Fruit fly (Drosophila melanogaster): ENCODE data around the gene CG18731.

Gene CG18731

dm6 chr3R:29760042-29760441 lies 35.2 kb downstream of the CG18731 start:
- TF ChIP-seq CG18011 (GFP tag; optimal IDR thresholded peaks at IDR 0.05) (no peak), CG2678 (tag; optimal IDR thresholded peaks at IDR 0.05) (peak; percentile 6), CG9797 (GFP tag; optimal IDR thresholded peaks at IDR 0.05) (no peak), dysf (GFP tag; IDR thresholded peaks at IDR 0.05) (no peak), D (optimal IDR thresholded peaks at IDR 0.05) (no peak), D (GFP tag; optimal IDR thresholded peaks at IDR 0.05) (no peak), zf30C (GFP tag; optimal IDR thresholded peaks at IDR 0.05) (no peak), CG15514 (GFP tag; optimal IDR thresholded peaks at IDR 0.05) (no peak), pho (GFP tag; optimal IDR thresholded peaks at IDR 0.05) (no peak), gem (tag; optimal IDR thresholded peaks at IDR 0.05) (peak; percentile 11), CG6854 (GFP tag; optimal IDR thresholded peaks at IDR 0.05) (no peak), tna (GFP tag; IDR thresholded peaks at IDR 0.05; ENCODE audit: partially characterized antibody) (no peak), lbe (GFP tag; optimal IDR thresholded peaks at IDR 0.05) (no peak), Ptx1 (GFP tag; IDR thresholded peaks at IDR 0.05) (no peak), CG17612 (GFP tag; IDR thresholded peaks at IDR 0.05) (no peak), CG11504 (tag; optimal IDR thresholded peaks at IDR 0.05) (peak; percentile 13), CG6175 (GFP tag; IDR thresholded peaks at IDR 0.05) (no peak), ara (GFP tag; IDR thresholded peaks at IDR 0.05) (no peak), CG17802 (tag; optimal IDR thresholded peaks at IDR 0.05) (no peak), CG7372 (GFP tag; IDR thresholded peaks at IDR 0.05) (no peak), CG11085 (GFP tag; IDR thresholded peaks at IDR 0.05) (no peak), Hr39 (optimal IDR thresholded peaks at IDR 0.05) (no peak), CG3163 (GFP tag; optimal IDR thresholded peaks at IDR 0.05) (no peak), CG8944 (GFP tag; optimal IDR thresholded peaks at IDR 0.05) (no peak), Xrp1 (GFP tag; IDR thresholded peaks at IDR 0.05) (no peak), pita (GFP tag; optimal IDR thresholded peaks at IDR 0.05) (no peak), z (GFP tag; IDR thresholded peaks at IDR 0.05) (no peak), pum (GFP tag; optimal IDR thresholded peaks at IDR 0.05) (no peak), Drgx (GFP tag; IDR thresholded peaks at IDR 0.05) (no peak), crol (GFP tag; IDR thresholded peaks at IDR 0.05) (no peak), Usf (GFP tag; optimal IDR thresholded peaks at IDR 0.05) (no peak), B-H2 (GFP tag; optimal IDR thresholded peaks at IDR 0.05) (no peak), CG17829 (tag; optimal IDR thresholded peaks at IDR 0.05) (no peak), Sox100B (GFP tag; optimal IDR thresholded peaks at IDR 0.05) (no peak), CG8359 (GFP tag; optimal IDR thresholded peaks at IDR 0.05; ENCODE audit: borderline replicate concordance) (no peak), NC2β (GFP tag; optimal IDR thresholded peaks at IDR 0.05) (no peak), Rfx (GFP tag; IDR thresholded peaks at IDR 0.05) (peak; percentile 21; the same call in 1 of the 2 replicates), Trl (optimal IDR thresholded peaks at IDR 0.05) (peak; percentile 28 to 57), Trl (GFP tag; optimal IDR thresholded peaks at IDR 0.05) (no peak), row (GFP tag; IDR thresholded peaks at IDR 0.05) (peak; percentile 50), GATAe (GFP tag; conservative IDR thresholded peaks at IDR 0.05) (no peak), Meics (GFP tag; optimal IDR thresholded peaks at IDR 0.05) (peak; percentile 1), grau (tag; optimal IDR thresholded peaks at IDR 0.05) (peak; percentile 26), CG13424 (tag; optimal IDR thresholded peaks at IDR 0.05) (no peak), klu (GFP tag; IDR thresholded peaks at IDR 0.05) (no peak), CG3838 (GFP tag; optimal IDR thresholded peaks at IDR 0.05) (no peak), salm (tag; optimal IDR thresholded peaks at IDR 0.05) (no peak), corto (GFP tag; optimal IDR thresholded peaks at IDR 0.05) (no peak), Bdp1 (GFP tag; optimal IDR thresholded peaks at IDR 0.05) (no peak), sens-2 (GFP tag; IDR thresholded peaks at IDR 0.05) (no peak), CG6765 (GFP tag; optimal IDR thresholded peaks at IDR 0.05) (no peak), CG32532 (GFP tag; IDR thresholded peaks at IDR 0.05) (peak; percentile 49; the same call in 1 of the 2 replicates), CG12299 (tag; optimal IDR thresholded peaks at IDR 0.05) (no peak)

Data from whole organism, embryonic.